Fruit fly (Drosophila melanogaster): Measurements from ENCODE around the gene CG5151.

Gene CG5151

DNA sequence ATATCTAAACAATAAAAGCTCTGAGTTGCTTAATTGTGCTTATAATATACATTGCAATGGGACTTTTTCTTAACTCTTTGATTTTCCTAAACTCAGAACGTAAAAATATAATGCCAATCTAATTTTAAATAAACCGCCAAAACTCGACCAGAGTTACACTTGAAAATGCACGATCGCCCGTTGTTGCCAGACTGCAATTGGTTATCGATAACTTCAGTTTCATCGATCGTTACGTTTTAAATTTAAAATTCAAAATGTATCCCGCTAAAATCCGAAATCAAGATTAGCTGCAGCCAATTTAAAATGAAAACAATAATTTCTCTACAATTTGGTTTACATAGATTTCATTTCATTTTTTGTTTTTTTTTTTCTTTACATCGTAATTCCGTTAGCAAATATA is 25.4 kb downstream of the CG5151 start (continued):
- TF ChIP-seq bigmax (GFP tag; optimal IDR thresholded peaks at IDR 0.05) (no peak), CG6689 (GFP tag; IDR thresholded peaks at IDR 0.05) (no peak), Dad (GFP tag; optimal IDR thresholded peaks at IDR 0.05) (no peak), emc (GFP tag; optimal IDR thresholded peaks at IDR 0.05) (no peak), Ets97D (GFP tag; optimal IDR thresholded peaks at IDR 0.05) (peak; percentile 71), CG9797 (GFP tag; optimal IDR thresholded peaks at IDR 0.05) (peak; percentile 9), lbe (GFP tag; optimal IDR thresholded peaks at IDR 0.05) (peak; percentile 48), CG14710 (tag; optimal IDR thresholded peaks at IDR 0.05) (peak; percentile 57), Blimp-1 (GFP tag; optimal IDR thresholded peaks at IDR 0.05) (no peak), CG13287 (GFP tag; IDR thresholded peaks at IDR 0.05; ENCODE audit: partially characterized antibody) (peak; percentile 48), CG9817 (tag; optimal IDR thresholded peaks at IDR 0.05) (no peak), dimm (GFP tag; IDR thresholded peaks at IDR 0.05) (no peak), CG11560 (tag; IDR thresholded peaks at IDR 0.05) (no peak), Dp (GFP tag; optimal IDR thresholded peaks at IDR 0.05) (peak; percentile 99), Jarid2 (GFP tag; optimal IDR thresholded peaks at IDR 0.05) (no peak), CG6854 (GFP tag; optimal IDR thresholded peaks at IDR 0.05) (no peak), CG12155 (GFP tag; optimal IDR thresholded peaks at IDR 0.05) (no peak), pzg (GFP tag; optimal IDR thresholded peaks at IDR 0.05) (peak; percentile 78), CG10147 (GFP tag; optimal IDR thresholded peaks at IDR 0.05) (no peak), HLH4C (GFP tag; IDR thresholded peaks at IDR 0.05; ENCODE audit: partially characterized antibody) (peak; percentile 44; the same call in 1 of the 3 replicates), hb (GFP tag; IDR thresholded peaks at IDR 0.05; ENCODE audit: partially characterized antibody) (no peak), BEAF-32 (GFP tag; optimal IDR thresholded peaks at IDR 0.05) (peak; percentile 51), danr (GFP tag; IDR thresholded peaks at IDR 0.05) (no peak), Hey (tag; optimal IDR thresholded peaks at IDR 0.05) (no peak), crc (GFP tag; optimal IDR thresholded peaks at IDR 0.05) (no peak), bab2 (GFP tag; optimal IDR thresholded peaks at IDR 0.05) (no peak), Dref (GFP tag; IDR thresholded peaks at IDR 0.05) (peak; percentile 93), CG8944 (GFP tag; optimal IDR thresholded peaks at IDR 0.05) (no peak), Scr (GFP tag; IDR thresholded peaks at IDR 0.05; ENCODE audit: partially characterized antibody) (peak; percentile 16; the same call in 1 of the 2 replicates), Taf1 (GFP tag; IDR thresholded peaks at IDR 0.05) (no peak), phol (tag; optimal IDR thresholded peaks at IDR 0.05) (peak; percentile 32), CG4707 (GFP tag; optimal IDR thresholded peaks at IDR 0.05) (no peak), CG30403 (GFP tag; optimal IDR thresholded peaks at IDR 0.05) (no peak), Sin3A (optimal IDR thresholded peaks at IDR 0.05) (no peak), zfh1 (GFP tag; IDR thresholded peaks at IDR 0.05) (no peak), CG15514 (GFP tag; optimal IDR thresholded peaks at IDR 0.05) (peak; percentile 51), Sry-δ (GFP tag; optimal IDR thresholded peaks at IDR 0.05) (peak; percentile 65), CG34224 (GFP tag; IDR thresholded peaks at IDR 0.05; ENCODE audit: partially characterized antibody) (peak; percentile 55; the same call in 2 of the 3 replicates), CG2202 (tag; optimal IDR thresholded peaks at IDR 0.05) (no peak), H15 (GFP tag; IDR thresholded peaks at IDR 0.05) (no peak), Tbp (GFP tag; optimal IDR thresholded peaks at IDR 0.05) (no peak), ac (GFP tag; optimal IDR thresholded peaks at IDR 0.05) (no peak), cg (GFP tag; optimal IDR thresholded peaks at IDR 0.05) (no peak), sd (tag; optimal IDR thresholded peaks at IDR 0.05) (peak; percentile 41), h (optimal IDR thresholded peaks at IDR 0.05) (no peak), ttk (GFP tag; IDR thresholded peaks at IDR 0.05) (no peak), gt (GFP tag; IDR thresholded peaks at IDR 0.05) (no peak), CG4730 (GFP tag; IDR thresholded peaks at IDR 0.05) (no peak), CG13624 (GFP tag; optimal IDR thresholded peaks at IDR 0.05) (no peak), YL-1 (GFP tag; optimal IDR thresholded peaks at IDR 0.05) (no peak), prd (optimal IDR thresholded peaks at IDR 0.05) (no peak), prd (GFP tag; IDR thresholded peaks at IDR 0.05) (no peak)
